Worm (Caenorhabditis elegans) whole organism, dauer: ENCODE results near the gene arg-1.
"Not testable (repeated sequence)": the region's sequence is repeated elsewhere in the genome, so short reads cannot be mapped to it uniquely, and the experiment has no call there.

Experiments
- unc-62 ChIP-seq: sonication (generic microtip); optimal IDR thresholded peaks from 2 replicates; lab custom pipeline; 2017; ENCODE audit warnings: missing biosample characterization, missing genetic modification reagents, missing genetic modification characterization

Gene arg-1

DNA sequence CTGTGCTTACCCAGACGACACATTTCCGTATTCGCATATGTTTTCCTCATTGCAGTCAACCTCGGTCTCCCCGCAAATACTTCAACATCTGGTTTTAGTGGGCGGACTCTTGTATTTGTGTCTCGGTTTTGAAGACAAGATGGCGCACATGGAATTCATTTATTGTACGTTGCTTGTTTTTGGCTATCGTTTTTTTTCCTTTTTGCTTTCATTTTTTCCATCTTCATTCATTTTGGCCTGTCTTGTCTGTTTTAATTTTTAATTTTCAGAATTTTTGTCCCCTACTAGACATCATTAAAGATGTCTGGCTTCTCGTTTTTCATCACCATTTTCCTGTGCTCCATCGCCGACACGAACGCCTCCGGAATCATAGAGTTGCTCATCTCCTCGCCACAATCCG is at the start of gene arg-1:
Gene arg-1 (plus strand): TSS at position 301 of the 400 bp plus-strand sequence.
- TF ChIP-seq unc-62 (GFP tag; lab: Kevin White, UChicago), result no peak

DNA sequence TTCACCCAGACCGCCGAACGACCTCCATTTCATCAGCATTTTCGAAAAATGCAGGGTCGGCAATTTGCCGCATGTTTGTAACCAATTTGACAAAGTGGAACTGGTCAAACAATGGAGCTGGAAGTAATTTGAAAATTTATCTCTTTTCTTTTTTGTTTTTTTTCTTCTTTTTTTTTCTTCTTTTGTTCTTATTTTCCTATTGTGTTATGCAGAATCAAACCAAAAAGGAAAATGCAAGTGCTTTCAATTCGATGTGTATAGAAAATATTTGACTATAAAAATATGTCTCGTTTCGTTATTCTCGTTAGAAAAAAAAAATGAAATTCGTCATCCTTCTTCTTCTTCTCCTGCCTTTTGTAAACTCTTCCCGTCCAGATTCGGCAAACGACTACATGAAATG is 49.1 kb upstream of the arg-1 start, which contains the start of gene F07G6.10:
Gene F07G6.10 (plus strand): TSS at position 301 of the 400 bp plus-strand sequence.
- no peak for TF ChIP-seq unc-62 (GFP tag; lab: Kevin White, UChicago)

DNA sequence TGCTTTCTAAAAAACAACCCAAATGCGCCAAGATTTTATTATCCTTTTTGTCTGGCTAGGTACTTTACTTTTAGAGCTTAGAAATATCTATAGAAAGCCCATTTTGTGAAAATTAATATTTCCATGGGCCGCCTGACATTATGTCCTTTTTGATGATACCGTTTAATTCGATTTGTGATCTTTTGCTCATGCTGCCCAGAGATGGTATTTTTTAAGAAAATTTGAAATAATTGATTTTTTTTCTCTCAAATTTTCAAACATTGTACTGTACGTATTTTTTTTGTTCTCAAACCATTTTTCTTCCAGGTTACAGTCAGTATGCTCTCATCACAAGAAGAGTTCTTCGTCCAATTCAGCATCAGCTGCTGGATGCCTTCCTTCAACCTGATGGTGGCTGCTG is 44.2 kb upstream of the arg-1 start, which contains the start of gene Y75D11A.2:
Gene Y75D11A.2 (plus strand): TSS at position 301 of the 400 bp plus-strand sequence.
- not testable (repeated sequence) for TF ChIP-seq unc-62 (GFP tag; lab: Kevin White, UChicago)

DNA sequence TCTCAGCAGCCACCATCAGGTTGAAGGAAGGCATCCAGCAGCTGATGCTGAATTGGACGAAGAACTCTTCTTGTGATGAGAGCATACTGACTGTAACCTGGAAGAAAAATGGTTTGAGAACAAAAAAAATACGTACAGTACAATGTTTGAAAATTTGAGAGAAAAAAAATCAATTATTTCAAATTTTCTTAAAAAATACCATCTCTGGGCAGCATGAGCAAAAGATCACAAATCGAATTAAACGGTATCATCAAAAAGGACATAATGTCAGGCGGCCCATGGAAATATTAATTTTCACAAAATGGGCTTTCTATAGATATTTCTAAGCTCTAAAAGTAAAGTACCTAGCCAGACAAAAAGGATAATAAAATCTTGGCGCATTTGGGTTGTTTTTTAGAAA is 40.6 kb upstream of the arg-1 start, which contains the start of gene Y75D11A.3:
Gene Y75D11A.3 (minus strand): TSS at position 101 of the 400 bp plus-strand sequence.
- not testable (repeated sequence) for TF ChIP-seq unc-62 (GFP tag; lab: Kevin White, UChicago)

DNA sequence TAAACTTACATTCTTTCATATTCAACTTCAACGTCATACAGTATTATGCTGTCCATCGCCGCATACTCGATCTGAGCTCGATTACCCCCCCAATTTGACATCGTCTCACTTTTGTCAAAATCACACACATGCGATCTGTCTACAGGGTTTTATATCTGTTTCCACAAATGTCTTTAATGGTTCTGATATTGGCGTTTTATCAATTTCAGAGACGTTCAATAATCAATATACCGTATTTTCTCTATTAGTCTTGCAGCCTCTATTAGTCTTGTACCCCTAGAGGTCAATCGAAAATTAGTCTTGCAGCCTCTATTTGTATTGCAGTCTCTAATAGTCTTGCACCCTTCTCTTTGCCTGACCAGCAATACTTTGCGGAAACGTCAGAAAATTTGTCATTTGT is 38.2 kb upstream of the arg-1 start, which contains the start of gene Y75D11A.6:
Gene Y75D11A.6 (minus strand): TSS at position 101 of the 400 bp plus-strand sequence.
- TF ChIP-seq unc-62 (GFP tag; lab: Kevin White, UChicago), result not testable (repeated sequence)

DNA sequence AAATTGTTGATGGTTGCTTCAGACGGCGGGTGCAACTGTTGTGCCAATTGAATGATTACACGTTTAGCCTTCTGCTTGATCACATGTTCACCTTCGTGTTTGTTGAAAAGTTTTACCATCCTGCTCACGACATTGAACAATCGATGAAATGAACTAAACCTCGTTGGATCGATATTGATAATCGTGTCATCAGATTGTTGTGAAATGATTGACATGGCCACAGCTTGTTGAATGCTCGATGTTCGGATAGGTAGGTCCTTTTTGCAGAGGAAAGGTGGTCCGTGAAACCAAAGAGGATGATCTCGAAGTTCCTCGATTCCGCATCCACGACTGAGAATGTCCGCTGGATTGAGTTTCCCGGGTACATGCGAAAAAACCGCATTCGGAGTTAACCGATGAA is 17.1 kb upstream of the arg-1 start:
- TF ChIP-seq unc-62 (GFP tag; lab: Kevin White, UChicago), result no peak

DNA sequence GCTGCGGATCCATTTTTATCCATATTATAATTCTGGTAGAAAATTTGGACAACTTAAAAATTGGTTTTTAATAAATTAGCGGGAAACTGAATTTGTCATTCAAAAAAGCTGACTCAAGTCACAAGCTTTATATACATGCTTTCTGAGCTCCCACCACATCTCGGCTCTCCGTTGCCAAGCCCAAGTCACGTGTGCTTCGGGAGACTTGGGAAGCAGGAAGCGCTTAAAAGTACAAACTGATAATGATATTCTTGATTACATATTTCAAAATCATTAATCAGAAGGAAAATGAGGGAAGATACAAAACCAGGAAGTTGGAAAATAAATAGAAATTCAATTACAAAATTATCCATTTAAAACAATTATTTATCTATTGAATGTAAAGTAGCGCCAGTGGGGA is 8.7 kb upstream of the arg-1 start, which contains the start of gene elc-2:
Gene elc-2 (minus strand): TSS at position 101 of the 400 bp plus-strand sequence.
- TF ChIP-seq unc-62 (GFP tag; lab: Kevin White, UChicago), result no peak

DNA sequence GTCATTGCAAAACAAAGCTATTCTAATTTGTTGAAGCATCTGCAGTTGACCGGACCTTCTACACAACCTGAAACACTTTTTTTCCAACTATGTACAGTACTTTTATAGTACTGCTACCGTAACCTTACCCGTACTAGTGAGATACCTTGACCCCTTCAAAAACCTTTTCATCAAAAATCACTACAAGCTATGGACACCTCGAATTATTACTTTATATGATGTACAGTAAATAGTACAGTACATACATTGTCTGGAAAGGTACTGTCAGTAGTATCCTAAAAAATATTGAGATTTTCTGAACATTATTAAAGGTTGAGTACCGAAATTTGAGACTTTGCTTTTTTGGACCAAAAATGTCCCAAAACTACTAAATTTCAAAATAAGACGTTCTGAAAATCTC is 1.0 kb upstream of the arg-1 start:
- no peak for TF ChIP-seq unc-62 (GFP tag; lab: Kevin White, UChicago)

DNA sequence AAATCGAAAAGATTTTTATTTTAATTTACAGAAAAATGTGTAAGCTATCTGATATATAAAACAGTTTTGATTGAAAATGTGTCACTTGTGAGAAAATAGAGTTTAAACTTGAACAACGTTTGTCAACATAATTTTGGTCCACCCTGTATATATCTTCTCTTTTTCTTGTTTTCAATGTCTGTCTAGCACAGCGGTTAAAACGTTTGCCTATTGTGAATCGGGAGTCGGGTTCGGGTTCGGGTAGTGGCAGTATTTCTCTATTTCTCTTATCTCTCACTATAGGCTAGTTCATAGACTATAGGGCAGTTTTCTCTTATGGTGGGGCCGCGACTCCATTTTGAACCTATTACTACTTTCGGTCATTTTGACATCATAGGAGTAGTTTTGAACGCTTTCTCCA is 4.4 kb downstream of the arg-1 start:
- no peak for TF ChIP-seq unc-62 (GFP tag; lab: Kevin White, UChicago)

DNA sequence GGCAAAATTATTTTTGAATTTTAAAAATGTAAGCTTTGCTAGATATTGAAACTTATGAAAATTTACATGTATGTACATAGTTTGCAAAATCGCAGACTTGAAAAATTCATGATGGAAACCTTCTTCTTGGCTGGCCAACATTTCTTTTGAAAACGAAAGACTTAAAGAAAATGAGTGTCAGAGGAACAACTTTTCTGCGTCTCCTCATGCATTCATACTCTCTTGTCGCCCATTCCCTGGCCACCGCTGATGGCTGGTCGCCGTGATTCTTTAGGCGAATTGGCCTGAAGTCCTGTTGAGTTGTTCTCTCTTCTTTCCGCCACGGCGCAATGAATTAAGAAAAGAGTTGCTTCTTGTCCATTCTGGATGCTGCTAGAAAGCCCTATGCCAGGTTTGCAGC is 9.4 kb downstream of the arg-1 start:
- no peak for TF ChIP-seq unc-62 (GFP tag; lab: Kevin White, UChicago)

DNA sequence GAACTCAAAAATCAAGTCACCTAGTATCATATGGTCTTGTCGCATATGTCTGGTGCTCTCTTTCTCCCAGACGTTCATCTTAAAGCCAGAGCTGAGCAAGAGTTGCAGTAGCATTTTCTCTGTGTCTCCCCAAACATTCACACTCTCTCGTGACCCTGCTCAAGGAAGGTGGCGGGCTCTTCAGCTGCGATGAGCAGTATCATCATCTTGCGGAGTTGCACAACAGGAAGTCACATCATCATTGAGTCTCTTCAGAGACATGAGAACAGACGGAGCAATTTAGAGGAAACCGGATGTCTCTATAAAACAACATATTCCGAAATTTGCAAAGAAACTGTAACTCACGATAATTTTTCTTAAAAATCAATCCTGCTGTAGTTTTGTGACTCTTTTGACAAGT is 11.8 kb downstream of the arg-1 start:
- TF ChIP-seq unc-62 (GFP tag; lab: Kevin White, UChicago), result no peak

DNA sequence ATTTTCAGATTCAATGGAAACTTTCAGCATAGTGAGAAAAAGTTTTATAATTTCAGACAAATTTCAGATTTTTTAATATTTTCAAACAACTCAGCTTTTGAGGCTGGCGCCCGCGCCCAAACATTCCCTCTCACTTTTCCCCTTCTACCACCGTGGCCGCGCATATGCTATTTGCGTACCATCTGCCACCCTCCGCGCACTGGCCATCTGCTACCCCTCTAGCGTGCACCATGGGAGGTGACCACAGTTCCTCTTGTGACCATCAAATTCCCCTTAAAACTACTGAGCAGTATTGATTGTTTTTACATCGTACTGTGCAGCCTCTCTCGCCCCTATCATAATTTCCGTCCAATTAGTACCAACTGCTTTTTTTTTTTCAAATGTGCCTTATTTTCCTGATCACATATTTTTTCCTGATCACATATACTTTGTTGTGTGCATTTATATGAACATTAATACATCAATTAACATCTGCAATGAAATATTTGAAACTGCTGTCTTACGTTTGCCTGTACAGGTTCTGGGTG is 14.3 kb downstream of the arg-1 start, which contains the start of gene C14E2.11:
Gene C14E2.11 (plus strand): TSS at position 477 of the 527 bp plus-strand sequence.
- TF ChIP-seq unc-62 (GFP tag; lab: Kevin White, UChicago), result no peak

DNA sequence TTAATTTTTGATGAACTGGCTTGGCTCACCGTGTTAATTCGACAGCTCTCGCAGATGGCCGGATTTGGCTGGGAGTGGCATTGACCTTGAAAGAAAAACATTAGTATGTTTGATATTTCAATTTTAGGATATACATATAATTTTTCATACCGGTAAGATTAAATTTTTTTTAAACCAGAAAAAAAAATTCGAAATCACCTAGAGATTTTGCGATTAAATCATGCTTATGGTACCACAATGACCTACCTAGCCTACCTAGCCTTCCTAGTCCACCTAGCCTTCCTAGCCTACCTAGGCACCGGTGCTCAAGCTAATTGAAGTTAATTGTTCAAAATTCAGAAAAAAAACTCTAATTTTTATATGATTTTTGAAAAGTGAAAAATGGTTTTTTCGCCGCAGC is 24.7 kb downstream of the arg-1 start, which contains the start of gene C14E2.3:
Gene C14E2.3 (minus strand): TSS at position 101 of the 400 bp plus-strand sequence.
- no peak for TF ChIP-seq unc-62 (GFP tag; lab: Kevin White, UChicago)

DNA sequence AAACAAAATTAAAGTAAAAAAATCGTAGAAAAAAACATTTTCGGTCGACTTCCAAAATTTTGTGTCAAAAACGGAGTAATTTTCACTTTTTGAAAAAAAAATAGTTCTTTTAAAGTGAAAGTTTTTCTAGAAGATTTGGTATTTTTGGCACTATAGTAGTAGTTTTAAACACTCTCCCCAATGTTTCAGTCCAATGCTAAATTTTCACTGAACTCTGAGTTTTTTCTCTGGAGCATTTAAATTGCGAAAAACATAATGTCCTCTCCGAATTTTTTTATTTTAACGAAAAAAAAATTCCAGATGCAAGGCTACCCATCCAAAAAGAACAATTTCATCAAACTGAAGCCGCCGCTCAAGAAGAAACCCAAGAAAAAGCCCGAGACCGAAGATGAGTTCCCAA is 29.4 kb downstream of the arg-1 start, which contains the start of gene C14E2.7:
Gene C14E2.7 (plus strand): TSS at position 301 of the 400 bp plus-strand sequence.
- TF ChIP-seq unc-62 (GFP tag; lab: Kevin White, UChicago), result no peak

DNA sequence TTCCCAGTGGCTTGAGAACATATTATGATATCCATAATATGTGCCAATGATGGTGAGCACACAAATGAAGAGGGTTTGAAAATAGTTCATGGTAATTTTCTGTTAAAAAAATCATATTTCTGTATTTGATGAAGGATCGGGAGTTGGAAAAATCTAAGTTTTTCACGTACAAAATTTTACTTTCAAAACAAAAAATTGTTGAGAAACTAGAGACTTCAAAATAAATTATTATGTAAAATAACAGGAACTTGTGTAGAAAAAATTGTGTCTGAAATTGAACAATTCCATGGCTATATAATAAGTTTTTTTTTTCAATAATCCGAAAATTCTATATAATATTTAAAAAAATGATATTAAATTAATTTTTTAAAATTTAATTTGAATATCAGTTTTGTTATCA is 34.5 kb downstream of the arg-1 start, which contains the start of gene C14E2.4:
Gene C14E2.4 (minus strand): TSS at position 101 of the 400 bp plus-strand sequence.
- TF ChIP-seq unc-62 (GFP tag; lab: Kevin White, UChicago), result no peak

DNA sequence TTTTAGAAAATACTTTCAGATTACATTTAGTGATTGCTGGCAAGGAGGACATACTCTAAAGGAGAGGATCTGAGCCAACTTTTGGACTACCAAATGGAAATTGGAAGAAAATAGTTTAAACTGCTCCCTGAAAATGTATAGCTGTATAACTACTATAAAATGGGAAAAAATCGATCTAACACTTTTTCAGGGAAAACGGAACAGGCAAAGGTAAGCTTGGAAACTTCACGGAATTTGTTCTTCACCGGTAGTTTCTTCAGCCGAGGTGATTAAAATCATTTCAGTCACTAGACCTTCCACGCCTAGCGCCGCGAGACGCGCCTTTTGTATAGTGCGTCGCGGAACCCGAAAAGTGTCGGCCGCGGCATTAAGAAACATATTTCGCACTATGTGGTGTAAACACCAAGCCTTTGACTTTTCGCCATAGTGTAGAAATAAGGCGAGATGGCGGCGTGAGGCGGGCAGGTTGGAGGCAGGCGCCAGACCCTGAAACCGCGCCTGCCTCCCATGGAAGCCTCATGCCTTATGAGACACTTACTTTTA is 38.7 kb downstream of the arg-1 start, which contains the start of gene C14E2.5:
Gene C14E2.5 (minus strand): TSS at position 51 of the 543 bp plus-strand sequence.
- no peak for TF ChIP-seq unc-62 (GFP tag; lab: Kevin White, UChicago)
